Worm (Caenorhabditis elegans) whole organism, L1 larva: ENCODE measurements around the gene srg-30.
A peak's percentile ranks its signal among the peaks of the same experiment; 100 is the strongest.

Experiments used
- Y116A8C.19 ChIP-seq: sonication (generic microtip); optimal IDR thresholded peaks from 2 replicates; lab custom pipeline; 2016; ENCODE audit warnings: missing compliant biosample characterization, missing genetic modification characterization, borderline replicate concordance
- aha-1 ChIP-seq: fragments of 150-350 bp; optimal IDR thresholded peaks from 2 replicates; lab custom pipeline; 2014; ENCODE audit warnings: missing biosample characterization, missing genetic modification characterization
- ama-1 ChIP-seq: fragments of 150-350 bp; optimal IDR thresholded peaks from 2 replicates; lab custom pipeline; 2014
- ceh-63 ChIP-seq: fragments of 200-800 bp; sonication (Bioruptor generic); optimal IDR thresholded peaks from 2 replicates; lab custom pipeline; 2018; ENCODE audit warnings: mild to moderate bottlenecking, missing genetic modification characterization, missing compliant biosample characterization
- ceh-88 ChIP-seq: fragments of 200-800 bp; sonication (Bioruptor generic); IDR thresholded peaks from 2 replicates; pipeline ENCODE4 v1.3.6; 2022; ENCODE audit warnings: missing genetic modification characterization, missing compliant biosample characterization
- ceh-90 ChIP-seq: sonication (generic microtip); optimal IDR thresholded peaks from 2 replicates; lab custom pipeline; 2016; ENCODE audit warnings: missing genetic modification characterization, missing compliant biosample characterization
- ces-1 ChIP-seq: fragments of 150-350 bp; optimal IDR thresholded peaks from 2 replicates; lab custom pipeline; 2014; ENCODE audit warnings: missing biosample characterization, missing genetic modification reagents, missing genetic modification characterization
- dpl-1 ChIP-seq, 3 experiments: fragments of 150-350 bp in 2 of 3; sonication (generic microtip) in 1 of 3; optimal IDR thresholded peaks; 2 replicates each; lab custom pipeline; 2014 to 2017; ENCODE audit warnings: missing biosample characterization in 3 of 3, missing genetic modification characterization in 3 of 3, missing genetic modification reagents in 3 of 3
- efl-1 ChIP-seq, 4 experiments: fragments of 150-350 bp; optimal IDR thresholded peaks in 3 of 4; peaks in 1 of 4; 1 replicate in 1 of 4; 2 replicates in 3 of 4; lab custom pipeline; 2014; ENCODE audit warnings: missing biosample characterization in 2 of 4, missing genetic modification characterization in 2 of 4, missing genetic modification reagents in 2 of 4
- efl-3 ChIP-seq: fragments of 200-800 bp; sonication (Bioruptor generic); optimal IDR thresholded peaks from 2 replicates; lab custom pipeline; 2018; ENCODE audit warnings: mild to moderate bottlenecking, missing genetic modification characterization, missing compliant biosample characterization
- egl-27 ChIP-seq, 2 experiments: fragments of 150-350 bp in 1 of 2; sonication (generic microtip); optimal IDR thresholded peaks; 3 replicates each; lab custom pipeline; 2017 to 2018; ENCODE audit warnings: missing biosample characterization in 2 of 2, missing genetic modification characterization in 2 of 2, missing genetic modification reagents in 2 of 2
- elt-3 ChIP-seq, 6 experiments: fragments of 150-350 bp in 1 of 6; sonication (generic microtip); optimal IDR thresholded peaks; 2 replicates each; lab custom pipeline; 2017 to 2018; ENCODE audit warnings: missing biosample characterization in 6 of 6, missing genetic modification characterization in 6 of 6, inconsistent platforms in 1 of 6
- fkh-10 ChIP-seq: sonication (generic microtip); optimal IDR thresholded peaks from 2 replicates; lab custom pipeline; 2017; ENCODE audit warnings: missing biosample characterization, missing genetic modification reagents, missing genetic modification characterization
- fkh-8 ChIP-seq: sonication (generic microtip); optimal IDR thresholded peaks from 2 replicates; lab custom pipeline; 2016; ENCODE audit warnings: mild to moderate bottlenecking, missing genetic modification characterization, missing compliant biosample characterization
- grh-1 ChIP-seq: fragments of 200-800 bp; sonication (Bioruptor generic); IDR thresholded peaks from 2 replicates; pipeline ENCODE4 v1.3.6; 2022; ENCODE audit warnings: missing genetic modification reagents, missing genetic modification characterization, missing compliant biosample characterization
- hlh-4 ChIP-seq: sonication (generic microtip); optimal IDR thresholded peaks from 2 replicates; lab custom pipeline; 2016; ENCODE audit warnings: mild to moderate bottlenecking, missing genetic modification characterization, missing compliant biosample characterization
- isw-1 ChIP-seq: fragments of 200-800 bp; sonication (Bioruptor generic); IDR thresholded peaks from 2 replicates; pipeline ENCODE4 v1.3.6; 2022; ENCODE audit warnings: missing genetic modification characterization, missing compliant biosample characterization
- jun-1 ChIP-seq: fragments of 150-350 bp; optimal IDR thresholded peaks from 2 replicates; lab custom pipeline; 2014; ENCODE audit warnings: missing biosample characterization, missing genetic modification reagents, missing genetic modification characterization
- lin-14 ChIP-seq: fragments of 200-800 bp; sonication (Bioruptor generic); optimal IDR thresholded peaks from 2 replicates; lab custom pipeline; 2018; ENCODE audit warnings: mild to moderate bottlenecking, missing genetic modification characterization, moderate library complexity, missing compliant biosample characterization
- lin-15B ChIP-seq: fragments of 150-350 bp; sonication (generic microtip); optimal IDR thresholded peaks from 3 replicates; lab custom pipeline; 2014; ENCODE audit warnings: missing biosample characterization, missing genetic modification characterization
- lin-39 ChIP-seq: fragments of 150-350 bp; optimal IDR thresholded peaks from 2 replicates; lab custom pipeline; 2014; ENCODE audit warnings: missing biosample characterization, missing genetic modification reagents, missing genetic modification characterization
- nhr-19 ChIP-seq: fragments of 200-800 bp; sonication (Bioruptor generic); conservative IDR thresholded peaks from 2 replicates; pipeline ENCODE4 v1.3.6; 2022; ENCODE audit warnings: missing genetic modification characterization, missing compliant biosample characterization
- nhr-28 ChIP-seq: fragments of 150-350 bp; optimal IDR thresholded peaks from 2 replicates; lab custom pipeline; 2014; ENCODE audit warnings: missing biosample characterization, missing genetic modification characterization
- nhr-47 ChIP-seq: sonication (generic microtip); optimal IDR thresholded peaks from 2 replicates; lab custom pipeline; 2016; ENCODE audit warnings: mild to moderate bottlenecking, missing genetic modification characterization, moderate library complexity, missing compliant biosample characterization
- nhr-71 ChIP-seq: sonication (generic microtip); optimal IDR thresholded peaks from 2 replicates; lab custom pipeline; 2016; ENCODE audit warnings: mild to moderate bottlenecking, missing genetic modification characterization, moderate library complexity, missing compliant biosample characterization
- nhr-85 ChIP-seq: sonication (generic microtip); peaks from one replicate; lab custom pipeline; 2016; ENCODE audit warnings: missing genetic modification characterization, inconsistent platforms, missing compliant biosample characterization
- nhr-90 ChIP-seq: sonication (generic microtip); optimal IDR thresholded peaks from 2 replicates; lab custom pipeline; 2016; ENCODE audit warnings: mild to moderate bottlenecking, missing genetic modification characterization, missing compliant biosample characterization; ENCODE audit not compliant: poor library complexity
- pag-3 ChIP-seq: sonication (generic microtip); optimal IDR thresholded peaks from 2 replicates; lab custom pipeline; 2017; ENCODE audit warnings: missing genetic modification characterization, mild to moderate bottlenecking, missing compliant biosample characterization, antibody characterized with exemption, borderline replicate concordance; ENCODE audit not compliant: insufficient read depth
- rnt-1 ChIP-seq: sonication (generic microtip); optimal IDR thresholded peaks from 2 replicates; lab custom pipeline; 2016; ENCODE audit warnings: mild to moderate bottlenecking, missing genetic modification characterization, moderate library complexity, missing compliant biosample characterization
- snpc-4 ChIP-seq: fragments of 150-350 bp; optimal IDR thresholded peaks from 2 replicates; lab custom pipeline; 2014; ENCODE audit warnings: missing biosample characterization, missing genetic modification characterization
- snu-23 ChIP-seq: sonication (generic microtip); optimal IDR thresholded peaks from 2 replicates; lab custom pipeline; 2016; ENCODE audit warnings: missing genetic modification characterization, missing compliant biosample characterization
- sox-4 ChIP-seq: sonication (generic microtip); optimal IDR thresholded peaks from 2 replicates; lab custom pipeline; 2016; ENCODE audit warnings: missing genetic modification characterization, missing compliant biosample characterization
- tlp-1 ChIP-seq: fragments of 150-350 bp; optimal IDR thresholded peaks from 2 replicates; lab custom pipeline; 2014; ENCODE audit warnings: missing biosample characterization, missing genetic modification characterization
- unc-62 ChIP-seq: fragments of 150-350 bp; optimal IDR thresholded peaks from 2 replicates; lab custom pipeline; 2014; ENCODE audit warnings: missing biosample characterization, missing genetic modification reagents, missing genetic modification characterization
- unc-86 ChIP-seq: sonication (generic microtip); optimal IDR thresholded peaks from 2 replicates; lab custom pipeline; 2016; ENCODE audit warnings: missing genetic modification characterization, missing compliant biosample characterization
- xbp-1 ChIP-seq: sonication (generic microtip); optimal IDR thresholded peaks from 2 replicates; lab custom pipeline; 2016; ENCODE audit warnings: missing genetic modification characterization, missing compliant biosample characterization
- zag-1 ChIP-seq: fragments of 150-350 bp; optimal IDR thresholded peaks from 2 replicates; lab custom pipeline; 2014; ENCODE audit warnings: missing biosample characterization, missing genetic modification characterization
- ztf-4 ChIP-seq: fragments of 150-350 bp; optimal IDR thresholded peaks from 2 replicates; lab custom pipeline; 2014; ENCODE audit warnings: missing biosample characterization, missing genetic modification characterization

The srg-30 gene

ce11 chrV:6718232-6718631, at the start of gene srg-30:
Gene srg-30, minus strand, starts transcription at chrV:6718332.
- TF ChIP-seq isw-1 (GFP tag; lab: Robert Waterston, UW), result no peak
- no peak for TF ChIP-seq jun-1 (tag; lab: Kevin White, UChicago)
- TF ChIP-seq hlh-4 (tag; lab: Kevin White, UChicago), result no peak
- TF ChIP-seq xbp-1 (tag; lab: Kevin White, UChicago), result no peak
- TF ChIP-seq aha-1 (tag; lab: Kevin White, UChicago), result no peak
- no peak for TF ChIP-seq grh-1 (GFP tag; lab: Robert Waterston, UW)
- TF ChIP-seq ceh-90 (tag; lab: Kevin White, UChicago), result no peak
- no peak for TF ChIP-seq tlp-1
- TF ChIP-seq elt-3 (tag; optimal IDR thresholded peaks at IDR 0.05; lab: Kevin White, UChicago), result no peak
- no peak for TF ChIP-seq dpl-1 (GFP tag; optimal IDR thresholded peaks at IDR 0.05; lab: Kevin White, UChicago)
- TF ChIP-seq unc-62 (GFP tag; lab: Kevin White, UChicago), result no peak
- no peak for TF ChIP-seq ztf-4 (tag; lab: Kevin White, UChicago)
- TF ChIP-seq nhr-47 (tag; lab: Kevin White, UChicago), result no peak
- TF ChIP-seq, all 84 proteins: peak for 0

ce11 chrV:6767576-6767975, 49.4 kb upstream of the srg-30 start:
- TF ChIP-seq nhr-19 (GFP tag; lab: Robert Waterston, UW) (no peak), rnt-1 (tag; lab: Kevin White, UChicago) (peak; percentile 52), nhr-71 (tag; lab: Kevin White, UChicago) (peak; percentile 37), pag-3 (tag; lab: Kevin White, UChicago) (peak; percentile 99), sox-4 (tag; lab: Kevin White, UChicago) (no peak), lin-14 (GFP tag; lab: Kevin White, UChicago) (peak; percentile 64)

ce11 chrV:6764972-6765371, 46.8 kb upstream of the srg-30 start, which contains the start of gene bbs-8:
Gene bbs-8, minus strand, starts transcription at chrV:6765072.
- TF ChIP-seq ces-1 (GFP tag; lab: Kevin White, UChicago), result no peak
- no peak for TF ChIP-seq xbp-1 (tag; lab: Kevin White, UChicago)
- peak; percentile 60 for TF ChIP-seq fkh-8
- no peak for TF ChIP-seq Y116A8C.19 (tag; lab: Kevin White, UChicago)
- no peak for TF ChIP-seq efl-1 (optimal IDR thresholded peaks at IDR 0.05; lab: Kevin White, UChicago)
- peak in 1 of 2 experiments; percentile 61 for TF ChIP-seq efl-1 (GFP tag; optimal IDR thresholded peaks at IDR 0.05 in 1 of 2; lab: Kevin White, UChicago)
- no peak for TF ChIP-seq efl-3 (GFP tag; lab: Kevin White, UChicago)
- TF ChIP-seq nhr-90 (tag; lab: Kevin White, UChicago), result no peak

ce11 chrV:6762361-6762760, 44.2 kb upstream of the srg-30 start, which contains the start of gene T25F10.4:
Gene T25F10.4, minus strand, starts transcription at chrV:6762461.
- no peak for TF ChIP-seq snu-23 (GFP tag; lab: Kevin White, UChicago)
- no peak for TF ChIP-seq sox-4 (tag; lab: Kevin White, UChicago)
- TF ChIP-seq egl-27 (tag; optimal IDR thresholded peaks at IDR 0.05; lab: Kevin White, UChicago), result no peak
- no peak for TF ChIP-seq ceh-88 (GFP tag; lab: Robert Waterston, UW)
- no peak for TF ChIP-seq dpl-1 (GFP tag; optimal IDR thresholded peaks at IDR 0.05; lab: Kevin White, UChicago)
- no peak for TF ChIP-seq grh-1 (GFP tag; lab: Robert Waterston, UW)
- TF ChIP-seq ceh-63 (GFP tag; lab: Kevin White, UChicago), result no peak
- TF ChIP-seq lin-39 (tag; lab: Kevin White, UChicago), result no peak
- no peak for TF ChIP-seq zag-1 (tag; lab: Kevin White, UChicago)
- no peak for TF ChIP-seq nhr-85 (tag; lab: Kevin White, UChicago)
- no peak for TF ChIP-seq nhr-28 (tag; lab: Kevin White, UChicago)
- TF ChIP-seq elt-3 (tag; optimal IDR thresholded peaks at IDR 0.05; lab: Kevin White, UChicago), result no peak
- no peak for TF ChIP-seq unc-86
- no peak for TF ChIP-seq ama-1
- TF ChIP-seq isw-1 (GFP tag; lab: Robert Waterston, UW), result no peak
- TF ChIP-seq rnt-1 (tag; lab: Kevin White, UChicago), result no peak
- no peak for TF ChIP-seq lin-15B (tag; lab: Kevin White, UChicago)
- no peak for TF ChIP-seq aha-1 (tag; lab: Kevin White, UChicago)
- TF ChIP-seq snpc-4 (tag; lab: Kevin White, UChicago), result no peak
- no peak for TF ChIP-seq fkh-10 (GFP tag; lab: Kevin White, UChicago)
